Worm (Caenorhabditis elegans) whole organism, L1 larva: ENCODE results near the gene F52H2.5.

Experiments
- C34B4.2 ChIP-seq: sonication (generic microtip); optimal IDR thresholded peaks from 2 replicates; lab custom pipeline; 2017; ENCODE audit warnings: mild to moderate bottlenecking, missing genetic modification characterization, missing compliant biosample characterization
- F16B12.6 ChIP-seq: fragments of 150-350 bp; optimal IDR thresholded peaks from 2 replicates; lab custom pipeline; 2014; ENCODE audit warnings: missing biosample characterization, missing genetic modification characterization
- Y116A8C.19 ChIP-seq: sonication (generic microtip); optimal IDR thresholded peaks from 2 replicates; lab custom pipeline; 2016; ENCODE audit warnings: missing compliant biosample characterization, missing genetic modification characterization, borderline replicate concordance
- blmp-1 ChIP-seq: fragments of 150-350 bp; optimal IDR thresholded peaks from 2 replicates; lab custom pipeline; 2014; ENCODE audit warnings: missing biosample characterization, missing genetic modification characterization
- ceh-8 ChIP-seq: fragments of 200-800 bp; sonication (Bioruptor generic); optimal IDR thresholded peaks from 2 replicates; lab custom pipeline; 2018; ENCODE audit warnings: mild to moderate bottlenecking, missing genetic modification characterization, moderate library complexity, missing compliant biosample characterization
- ceh-82 ChIP-seq, 3 experiments: fragments of 150-350 bp in 1 of 3; sonication (generic microtip) in 2 of 3; optimal IDR thresholded peaks; 2 replicates each; lab custom pipeline; 2014 to 2017; ENCODE audit warnings: missing biosample characterization in 3 of 3, missing genetic modification characterization in 3 of 3
- efl-1 ChIP-seq, 4 experiments: fragments of 150-350 bp; optimal IDR thresholded peaks in 3 of 4; peaks in 1 of 4; 1 replicate in 1 of 4; 2 replicates in 3 of 4; lab custom pipeline; 2014; ENCODE audit warnings: missing biosample characterization in 2 of 4, missing genetic modification characterization in 2 of 4, missing genetic modification reagents in 2 of 4
- elt-2 ChIP-seq: sonication (generic microtip); optimal IDR thresholded peaks from 2 replicates; lab custom pipeline; 2016; ENCODE audit warnings: missing genetic modification characterization, mild to moderate bottlenecking, inconsistent platforms, missing compliant biosample characterization, missing genetic modification reagents
- ets-5 ChIP-seq: fragments of 200-800 bp; sonication (Bioruptor generic); IDR thresholded peaks from 2 replicates; pipeline ENCODE4 v1.3.6; 2022; ENCODE audit warnings: missing genetic modification characterization, missing compliant biosample characterization
- fkh-10 ChIP-seq: sonication (generic microtip); optimal IDR thresholded peaks from 2 replicates; lab custom pipeline; 2017; ENCODE audit warnings: missing biosample characterization, missing genetic modification reagents, missing genetic modification characterization
- fos-1 ChIP-seq: fragments of 150-350 bp; optimal IDR thresholded peaks from 2 replicates; lab custom pipeline; 2014; ENCODE audit warnings: missing biosample characterization, missing genetic modification characterization
- hlh-17 ChIP-seq: fragments of 200-800 bp; sonication (Bioruptor generic); optimal IDR thresholded peaks from 2 replicates; lab custom pipeline; 2018; ENCODE audit warnings: missing genetic modification characterization, mild to moderate bottlenecking, missing compliant biosample characterization, moderate library complexity, borderline replicate concordance
- irx-1 ChIP-seq: sonication (generic microtip); optimal IDR thresholded peaks from 2 replicates; lab custom pipeline; 2016; ENCODE audit warnings: missing genetic modification characterization, missing compliant biosample characterization
- isw-1 ChIP-seq: fragments of 200-800 bp; sonication (Bioruptor generic); IDR thresholded peaks from 2 replicates; pipeline ENCODE4 v1.3.6; 2022; ENCODE audit warnings: missing genetic modification characterization, missing compliant biosample characterization
- lin-13 ChIP-seq: fragments of 150-350 bp; optimal IDR thresholded peaks from 2 replicates; lab custom pipeline; 2014; ENCODE audit warnings: missing biosample characterization, missing genetic modification reagents, missing genetic modification characterization
- lin-14 ChIP-seq: fragments of 200-800 bp; sonication (Bioruptor generic); optimal IDR thresholded peaks from 2 replicates; lab custom pipeline; 2018; ENCODE audit warnings: mild to moderate bottlenecking, missing genetic modification characterization, moderate library complexity, missing compliant biosample characterization
- lin-15B ChIP-seq: fragments of 150-350 bp; sonication (generic microtip); optimal IDR thresholded peaks from 3 replicates; lab custom pipeline; 2014; ENCODE audit warnings: missing biosample characterization, missing genetic modification characterization
- lin-35 ChIP-seq, 2 experiments: fragments of 150-350 bp; optimal IDR thresholded peaks; 2 replicates each; lab custom pipeline; 2014; ENCODE audit warnings: missing biosample characterization in 2 of 2, missing genetic modification characterization in 2 of 2, missing genetic modification reagents in 2 of 2
- lin-39 ChIP-seq: fragments of 150-350 bp; optimal IDR thresholded peaks from 2 replicates; lab custom pipeline; 2014; ENCODE audit warnings: missing biosample characterization, missing genetic modification reagents, missing genetic modification characterization
- lsy-2 ChIP-seq, 2 experiments: fragments of 150-350 bp; optimal IDR thresholded peaks; 2 replicates each; lab custom pipeline; 2014; ENCODE audit warnings: missing biosample characterization in 2 of 2, missing genetic modification characterization in 2 of 2
- mab-9 ChIP-seq: fragments of 200-800 bp; sonication (Bioruptor generic); IDR thresholded peaks from 2 replicates; pipeline ENCODE4 v1.3.6; 2022; ENCODE audit warnings: missing genetic modification reagents, missing genetic modification characterization, missing compliant biosample characterization
- nhr-11 ChIP-seq: fragments of 150-350 bp; optimal IDR thresholded peaks from 2 replicates; lab custom pipeline; 2014; ENCODE audit warnings: missing biosample characterization, missing genetic modification characterization
- nhr-19 ChIP-seq: fragments of 200-800 bp; sonication (Bioruptor generic); conservative IDR thresholded peaks from 2 replicates; pipeline ENCODE4 v1.3.6; 2022; ENCODE audit warnings: missing genetic modification characterization, missing compliant biosample characterization
- nhr-28 ChIP-seq: fragments of 150-350 bp; optimal IDR thresholded peaks from 2 replicates; lab custom pipeline; 2014; ENCODE audit warnings: missing biosample characterization, missing genetic modification characterization
- nhr-76 ChIP-seq: sonication (generic microtip); optimal IDR thresholded peaks from 2 replicates; lab custom pipeline; 2017; ENCODE audit warnings: missing biosample characterization, missing genetic modification characterization
- nhr-84 ChIP-seq: sonication (generic microtip); optimal IDR thresholded peaks from 2 replicates; lab custom pipeline; 2017; ENCODE audit warnings: missing biosample characterization, missing genetic modification characterization
- pag-3 ChIP-seq: sonication (generic microtip); optimal IDR thresholded peaks from 2 replicates; lab custom pipeline; 2017; ENCODE audit warnings: missing genetic modification characterization, mild to moderate bottlenecking, missing compliant biosample characterization, antibody characterized with exemption, borderline replicate concordance; ENCODE audit not compliant: insufficient read depth
- pax-3 ChIP-seq: fragments of 200-800 bp; sonication (Bioruptor generic); optimal IDR thresholded peaks from 2 replicates; lab custom pipeline; 2018; ENCODE audit warnings: mild to moderate bottlenecking, missing genetic modification characterization, moderate library complexity, missing compliant biosample characterization
- rnt-1 ChIP-seq: sonication (generic microtip); optimal IDR thresholded peaks from 2 replicates; lab custom pipeline; 2016; ENCODE audit warnings: mild to moderate bottlenecking, missing genetic modification characterization, moderate library complexity, missing compliant biosample characterization
- snu-23 ChIP-seq: sonication (generic microtip); optimal IDR thresholded peaks from 2 replicates; lab custom pipeline; 2016; ENCODE audit warnings: missing genetic modification characterization, missing compliant biosample characterization
- swsn-7 ChIP-seq: sonication (generic microtip); optimal IDR thresholded peaks from 2 replicates; lab custom pipeline; 2016; ENCODE audit warnings: missing genetic modification characterization, missing compliant biosample characterization
- unc-86 ChIP-seq: sonication (generic microtip); optimal IDR thresholded peaks from 2 replicates; lab custom pipeline; 2016; ENCODE audit warnings: missing genetic modification characterization, missing compliant biosample characterization
- zag-1 ChIP-seq: fragments of 150-350 bp; optimal IDR thresholded peaks from 2 replicates; lab custom pipeline; 2014; ENCODE audit warnings: missing biosample characterization, missing genetic modification characterization
- ztf-11 ChIP-seq, 2 experiments: sonication (generic microtip); optimal IDR thresholded peaks; 2 replicates each; lab custom pipeline; 2016 to 2017; ENCODE audit warnings: missing genetic modification characterization in 2 of 2, missing biosample characterization in 1 of 2, missing compliant biosample characterization in 1 of 2
- ztf-4 ChIP-seq: fragments of 150-350 bp; optimal IDR thresholded peaks from 2 replicates; lab custom pipeline; 2014; ENCODE audit warnings: missing biosample characterization, missing genetic modification characterization

Gene F52H2.5

ce11 chrX:2522658-2523057 is 37.2 kb downstream of the F52H2.5 start:
- TF ChIP-seq nhr-11 (tag; lab: Kevin White, UChicago) (no peak), ztf-11 (tag; optimal IDR thresholded peaks at IDR 0.05; lab: Kevin White, UChicago) (no peak), pag-3 (tag; lab: Kevin White, UChicago) (no peak), hlh-17 (GFP tag; lab: Kevin White, UChicago) (no peak), fkh-10 (GFP tag; lab: Kevin White, UChicago) (peak; percentile 52), Y116A8C.19 (tag; lab: Kevin White, UChicago) (no peak), elt-2 (tag; lab: Kevin White, UChicago) (no peak), mab-9 (GFP tag; lab: Robert Waterston, UW) (no peak), lin-14 (peak; percentile 19), nhr-84 (no peak), blmp-1 (no peak)

- TF ChIP-seq rnt-1 (tag; lab: Kevin White, UChicago) (peak; percentile 23), snu-23 (GFP tag; lab: Kevin White, UChicago) (no peak), ceh-82 (tag; optimal IDR thresholded peaks at IDR 0.05; lab: Kevin White, UChicago) (no peak), swsn-7 (tag; lab: Kevin White, UChicago) (no peak)
Measured at ce11 chrX:2520461-2520860, 39.4 kb downstream of the F52H2.5 start.

- TF ChIP-seq C34B4.2 (tag; lab: Kevin White, UChicago) (no peak), ceh-8 (GFP tag; lab: Kevin White, UChicago) (peak; percentile 2), ets-5 (GFP tag; lab: Robert Waterston, UW) (no peak), Y116A8C.19 (tag; lab: Kevin White, UChicago) (no peak)
Measured at ce11 chrX:2516949-2517696, 42.8 kb downstream of the F52H2.5 start.

- no peak for TF ChIP-seq Y116A8C.19 (tag; lab: Kevin White, UChicago)
- TF ChIP-seq pax-3 (tag; lab: Kevin White, UChicago), result no peak
- TF ChIP-seq unc-86 (tag; lab: Kevin White, UChicago), result no peak
- no peak for TF ChIP-seq lin-35 (GFP tag; optimal IDR thresholded peaks at IDR 0.05; lab: Kevin White, UChicago)
Measured at ce11 chrX:2515224-2515623, 44.7 kb downstream of the F52H2.5 start, which contains the start of gene syg-1. Gene syg-1, minus strand, starts transcription at chrX:2515324.

ce11 chrX:2513667-2514198 is 46.1 kb downstream of the F52H2.5 start:
- TF ChIP-seq irx-1 (tag; lab: Kevin White, UChicago) (no peak), efl-1 (optimal IDR thresholded peaks at IDR 0.05; lab: Kevin White, UChicago) (no peak), efl-1 (GFP tag; optimal IDR thresholded peaks at IDR 0.05 in 1 of 2; lab: Kevin White, UChicago) (peak in 1 of 2 experiments; percentile 91)

- TF ChIP-seq blmp-1, result no peak
- TF ChIP-seq nhr-19, result no peak
- no peak for TF ChIP-seq F16B12.6
- no peak for TF ChIP-seq lin-13
- TF ChIP-seq lin-39 (tag; lab: Kevin White, UChicago), result no peak
- TF ChIP-seq zag-1, result no peak
- TF ChIP-seq ztf-4 (tag; lab: Kevin White, UChicago), result no peak
- TF ChIP-seq lin-15B, result no peak
- no peak for TF ChIP-seq nhr-84
- no peak for TF ChIP-seq fos-1 (tag; lab: Kevin White, UChicago)
- TF ChIP-seq lsy-2 (tag; optimal IDR thresholded peaks at IDR 0.05; lab: Kevin White, UChicago), result no peak
- no peak for TF ChIP-seq isw-1 (GFP tag; lab: Robert Waterston, UW)
- no peak for TF ChIP-seq nhr-28 (tag; lab: Kevin White, UChicago)
- TF ChIP-seq nhr-76 (tag; lab: Kevin White, UChicago), result no peak
- no peak for TF ChIP-seq ets-5 (GFP tag; lab: Robert Waterston, UW)
Measured at ce11 chrX:2508449-2508848, 51.4 kb downstream of the F52H2.5 start, which contains the start of gene K02E10.7. Gene K02E10.7, minus strand, starts transcription at chrX:2508549.
